Worm (Caenorhabditis elegans): Measurements from ENCODE around the gene C33F10.12.

DNA sequence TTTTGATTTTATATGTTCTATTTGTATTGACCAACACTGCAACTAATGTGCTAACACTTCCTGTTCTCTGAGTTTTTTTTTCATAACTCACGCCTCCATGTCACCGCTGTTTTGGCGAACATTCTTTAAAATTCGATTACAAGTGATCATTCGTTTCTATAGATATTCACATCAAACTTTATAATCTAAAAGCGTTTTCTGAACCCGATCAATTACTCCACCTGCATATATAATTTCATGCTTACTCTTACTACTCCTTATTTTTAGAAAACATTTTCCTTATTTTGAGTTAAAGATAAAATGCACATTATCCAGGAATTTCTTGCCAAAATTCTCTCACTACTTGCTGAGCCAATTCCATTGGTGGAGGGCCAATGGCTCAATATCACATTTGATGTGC lies 48.4 kb upstream of the C33F10.12 start, which contains the start of gene R05F9.7:
- TF ChIP-seq athp-1 (tag; optimal IDR thresholded peaks at IDR 0.05) (no peak), ama-1 (optimal IDR thresholded peaks at IDR 0.05) (no peak), ama-1 (GFP tag; optimal IDR thresholded peaks at IDR 0.05) (no peak), attf-3 (GFP tag; conservative IDR thresholded peaks at IDR 0.05) (no peak), Y95B8A.8 (GFP tag; IDR thresholded peaks at IDR 0.05) (no peak), madf-8 (GFP tag; conservative IDR thresholded peaks at IDR 0.05) (no peak), him-1 (tag; optimal IDR thresholded peaks at IDR 0.05) (no peak), egrh-3 (GFP tag; IDR thresholded peaks at IDR 0.05) (no peak), F49E8.2 (tag; optimal IDR thresholded peaks at IDR 0.05; ENCODE audit: insufficient read depth) (no peak), hrde-1 (tag; optimal IDR thresholded peaks at IDR 0.05; ENCODE audit: borderline replicate concordance) (no peak), B0035.1 (tag; optimal IDR thresholded peaks at IDR 0.05) (no peak)
